Worm (Caenorhabditis elegans) whole organism, early embryonic: ENCODE measurements around the gene ccch-3.

Experiments
- F13C5.2 ChIP-seq: sonication (generic microtip); optimal IDR thresholded peaks from 2 replicates; lab custom pipeline; 2017; ENCODE audit warnings: mild to moderate bottlenecking, missing genetic modification characterization, inconsistent platforms, missing compliant biosample characterization
- aly-1 ChIP-seq: sonication (generic microtip); optimal IDR thresholded peaks from 2 replicates; lab custom pipeline; 2016; ENCODE audit warnings: missing genetic modification characterization, missing compliant biosample characterization
- ama-1 ChIP-seq: fragments of 150-350 bp; optimal IDR thresholded peaks from 2 replicates; lab custom pipeline; 2014
- ets-7 ChIP-seq: sonication (generic microtip); optimal IDR thresholded peaks from 2 replicates; lab custom pipeline; 2016; ENCODE audit warnings: missing genotype, missing genetic modification characterization, missing compliant biosample characterization
- flt-1 ChIP-seq: fragments of 200-800 bp; sonication (Bioruptor generic); IDR thresholded peaks from 2 replicates; pipeline ENCODE4 v1.3.6; 2022; ENCODE audit warnings: missing genetic modification characterization, missing compliant biosample characterization
- hmbx-1 ChIP-seq: sonication (generic microtip); optimal IDR thresholded peaks from 2 replicates; lab custom pipeline; 2016; ENCODE audit warnings: mild to moderate bottlenecking, missing genetic modification characterization, missing compliant biosample characterization

DNA sequence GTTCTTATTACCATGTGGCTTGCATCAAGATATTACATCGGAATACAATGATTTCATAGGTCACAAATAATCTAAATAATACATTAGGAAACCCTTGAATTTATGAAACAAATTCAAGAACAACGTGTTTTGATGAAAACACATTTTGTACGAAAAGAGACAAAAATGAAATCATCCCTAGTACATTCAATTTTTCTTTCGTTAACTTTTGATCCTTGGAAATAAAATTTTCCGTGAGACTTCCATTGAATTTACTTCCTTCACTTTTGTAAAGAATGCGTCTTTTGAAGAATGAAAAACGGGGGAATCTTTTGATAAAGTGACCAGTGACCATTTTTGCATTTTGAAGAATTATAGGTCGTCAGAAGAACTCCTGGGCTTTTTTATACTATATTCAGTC lies 14.3 kb upstream of the ccch-3 start:
- TF ChIP-seq ama-1 = no peak
- no peak for TF ChIP-seq F13C5.2 (tag; lab: Kevin White, UChicago)
- TF ChIP-seq ets-7 (tag; lab: Kevin White, UChicago) = no peak
- TF ChIP-seq flt-1 (GFP tag; lab: Robert Waterston, UW) = no peak
- TF ChIP-seq hmbx-1 (tag; lab: Kevin White, UChicago) = no peak
- TF ChIP-seq aly-1 (tag; lab: Kevin White, UChicago) = no peak
